Worm (Caenorhabditis elegans) whole organism, midembryonic: ENCODE measurements around the gene gst-30.

ENCODE experiments used
- cog-1 ChIP-seq: sonication (generic microtip); optimal IDR thresholded peaks from 2 replicates; lab custom pipeline; 2016; ENCODE audit warnings: missing genetic modification characterization, missing compliant biosample characterization
- flt-1 ChIP-seq: fragments of 200-800 bp; sonication (Bioruptor generic); IDR thresholded peaks from 2 replicates; pipeline ENCODE4 v1.3.6; 2022; ENCODE audit warnings: missing genetic modification characterization, missing compliant biosample characterization
- med-1 ChIP-seq: sonication (generic microtip); optimal IDR thresholded peaks from 2 replicates; lab custom pipeline; 2017; ENCODE audit warnings: missing genetic modification characterization, mild to moderate bottlenecking, missing compliant biosample characterization, antibody characterized with exemption, missing genetic modification reagents; ENCODE audit not compliant: insufficient read depth
- ref-1 ChIP-seq: fragments of 200-800 bp; sonication (Bioruptor generic); conservative IDR thresholded peaks from 2 replicates; pipeline ENCODE4 v1.3.6; 2022; ENCODE audit warnings: missing genetic modification reagents, missing genetic modification characterization, missing compliant biosample characterization
- tab-1 ChIP-seq: fragments of 200-800 bp; sonication (Bioruptor generic); IDR thresholded peaks from 2 replicates; pipeline ENCODE4 v1.3.6; 2022; ENCODE audit warnings: missing genetic modification characterization, missing compliant biosample characterization
- ztf-29 ChIP-seq: fragments of 200-800 bp; sonication (Bioruptor generic); IDR thresholded peaks from 2 replicates; pipeline ENCODE4 v1.3.6; 2022; ENCODE audit warnings: missing genetic modification reagents, missing genetic modification characterization, missing compliant biosample characterization

DNA sequence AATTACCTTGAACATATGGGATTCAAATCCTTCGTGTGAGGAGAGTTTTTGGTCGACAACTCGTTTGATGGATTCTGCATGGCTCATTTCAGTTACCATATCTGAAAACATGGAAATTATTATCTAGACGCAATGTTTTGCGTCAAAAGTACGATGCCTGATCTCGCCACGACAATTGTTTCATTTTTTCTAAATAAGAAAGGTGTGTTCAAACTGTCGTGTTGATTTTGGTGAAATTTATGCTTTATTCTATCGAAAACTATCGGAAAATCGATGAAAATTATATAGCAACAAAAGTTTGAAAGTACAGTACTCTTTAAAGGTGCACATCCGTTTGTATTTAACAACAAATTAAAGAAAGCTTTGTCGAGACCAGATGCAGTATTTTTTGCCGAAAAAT is 6.2 kb upstream of the gst-30 start, which contains the start of gene cblc-1:
- TF ChIP-seq flt-1 (GFP tag; lab: Robert Waterston, UW) (no peak), tab-1 (GFP tag; lab: Robert Waterston, UW) (no peak), ref-1 (no peak), med-1 (GFP tag; lab: Kevin White, UChicago) (no peak), ztf-29 (GFP tag; lab: Robert Waterston, UW) (no peak), cog-1 (tag; lab: Kevin White, UChicago) (no peak)
